Fruit fly (Drosophila melanogaster) ovary, adult (tissue): Measurements from ENCODE around the gene mge.
A peak's percentile ranks its signal among the peaks of the same experiment; 100 is the strongest.

ENCODE experiments used
- CG17801 ChIP-seq: fragments of 200-800 bp; optimal IDR thresholded peaks from 2 replicates; lab custom pipeline; 2019; ENCODE audit warnings: missing biosample characterization, mild to moderate bottlenecking, missing genetic modification characterization, moderate library complexity; ENCODE audit not compliant: partially characterized antibody

Gene mge

dm6 chr3L:3901865-3902490, 7.8 kb downstream of the mge start:
- peak; percentile 56 for TF ChIP-seq CG17801 (GFP tag; lab: Kevin White, UChicago)

dm6 chr3L:3898978-3899377, 10.8 kb downstream of the mge start, which contains the start of gene Ccz1:
TSS of gene Ccz1 (minus strand) at chr3L:3899156.
- TF ChIP-seq CG17801 (GFP tag; lab: Kevin White, UChicago): no peak

dm6 chr3L:3896553-3897034, 13.1 kb downstream of the mge start, which contains the start of the genes Gr63a and Lamtor4:
TSS of gene Gr63a (minus strand) at chr3L:3896603.
TSS of gene Lamtor4 (plus strand) at chr3L:3896900.
- TF ChIP-seq CG17801 (GFP tag; lab: Kevin White, UChicago): no peak

- no peak for TF ChIP-seq CG17801 (GFP tag; lab: Kevin White, UChicago)
Observed at dm6 chr3L:3894413-3894812, 15.3 kb downstream of the mge start.

- TF ChIP-seq CG17801 (GFP tag; lab: Kevin White, UChicago): no peak
Observed at dm6 chr3L:3892154-3892624, 17.5 kb downstream of the mge start, which contains the start of gene Fie. TSS of gene Fie (plus strand) at chr3L:3892574.

dm6 chr3L:3890860-3891259, 18.9 kb downstream of the mge start:
- TF ChIP-seq CG17801 (GFP tag; lab: Kevin White, UChicago): no peak

- no peak for TF ChIP-seq CG17801 (GFP tag; lab: Kevin White, UChicago)
Observed at dm6 chr3L:3887392-3887791, 22.3 kb downstream of the mge start.

dm6 chr3L:3885933-3886332, 23.8 kb downstream of the mge start:
- TF ChIP-seq CG17801 (GFP tag; lab: Kevin White, UChicago): no peak

dm6 chr3L:3882046-3882445, 27.7 kb downstream of the mge start:
- no peak for TF ChIP-seq CG17801 (GFP tag; lab: Kevin White, UChicago)

- TF ChIP-seq CG17801 (GFP tag; lab: Kevin White, UChicago): no peak
Observed at dm6 chr3L:3878734-3879310, 30.9 kb downstream of the mge start.

dm6 chr3L:3876861-3877260, 32.9 kb downstream of the mge start:
- no peak for TF ChIP-seq CG17801 (GFP tag; lab: Kevin White, UChicago)

dm6 chr3L:3875996-3876395, 33.7 kb downstream of the mge start:
- no peak for TF ChIP-seq CG17801 (GFP tag; lab: Kevin White, UChicago)

- TF ChIP-seq CG17801 (GFP tag; lab: Kevin White, UChicago): no peak
Observed at dm6 chr3L:3875004-3875403, 34.7 kb downstream of the mge start.

dm6 chr3L:3873094-3873493, 36.6 kb downstream of the mge start:
- TF ChIP-seq CG17801 (GFP tag; lab: Kevin White, UChicago): no peak

dm6 chr3L:3871284-3871683, 38.4 kb downstream of the mge start:
- TF ChIP-seq CG17801 (GFP tag; lab: Kevin White, UChicago): no peak

- no peak for TF ChIP-seq CG17801 (GFP tag; lab: Kevin White, UChicago)
Observed at dm6 chr3L:3868014-3868413, 41.7 kb downstream of the mge start.
